Worm (Caenorhabditis elegans) whole organism, young adult: ENCODE data around the gene C33E10.8.
A peak's percentile ranks its signal among the peaks of the same experiment; 100 is the strongest.

Experiments
- C17E4.6 ChIP-seq: fragments of 200-800 bp; sonication (Bioruptor generic); IDR thresholded peaks from 2 replicates; pipeline ENCODE4 v1.3.6; 2022; ENCODE audit warnings: missing genetic modification reagents, missing genetic modification characterization, missing compliant biosample characterization
- F23B12.7 ChIP-seq: sonication (generic microtip); optimal IDR thresholded peaks from 2 replicates; lab custom pipeline; 2017; ENCODE audit warnings: missing genetic modification characterization, mild to moderate bottlenecking, missing compliant biosample characterization, antibody characterized with exemption, moderate library complexity; ENCODE audit not compliant: insufficient read depth
- Y79H2A.3 ChIP-seq: fragments of 200-800 bp; sonication (Bioruptor generic); conservative IDR thresholded peaks from 2 replicates; pipeline ENCODE4 v1.3.6; 2022; ENCODE audit warnings: missing genetic modification reagents, missing genetic modification characterization, missing compliant biosample characterization
- Y95B8A.8 ChIP-seq: fragments of 200-800 bp; sonication (Bioruptor generic); IDR thresholded peaks from 2 replicates; pipeline ENCODE4 v1.3.6; 2022; ENCODE audit warnings: missing genetic modification reagents, missing genetic modification characterization, missing compliant biosample characterization
- ZK185.1 ChIP-seq: sonication (generic microtip); optimal IDR thresholded peaks from 2 replicates; lab custom pipeline; 2016; ENCODE audit warnings: mild to moderate bottlenecking, missing genetic modification characterization, missing compliant biosample characterization; ENCODE audit not compliant: poor library complexity, severe bottlenecking
- akir-1 ChIP-seq: fragments of 200-800 bp; sonication (Bioruptor generic); optimal IDR thresholded peaks from 2 replicates; lab custom pipeline; 2018; ENCODE audit warnings: mild to moderate bottlenecking, missing genetic modification characterization, moderate library complexity, missing compliant biosample characterization
- aptf-3 ChIP-seq: fragments of 200-800 bp; sonication (Bioruptor generic); IDR thresholded peaks from 2 replicates; pipeline ENCODE4 v1.3.6; 2022; ENCODE audit warnings: missing genetic modification characterization, missing compliant biosample characterization
- attf-3 ChIP-seq: fragments of 200-800 bp; sonication (Bioruptor generic); conservative IDR thresholded peaks from 2 replicates; pipeline ENCODE4 v1.3.6; 2022; ENCODE audit warnings: missing genetic modification reagents, missing genetic modification characterization, missing compliant biosample characterization
- attf-5 ChIP-seq: fragments of 200-800 bp; sonication (Bioruptor generic); optimal IDR thresholded peaks from 2 replicates; lab custom pipeline; 2018; ENCODE audit warnings: mild to moderate bottlenecking, missing genetic modification characterization, missing compliant biosample characterization
- ceh-100 ChIP-seq: fragments of 200-800 bp; sonication (Bioruptor generic); IDR thresholded peaks from 2 replicates; pipeline ENCODE4 v1.3.6; 2022; ENCODE audit warnings: missing genetic modification reagents, missing genetic modification characterization, missing compliant biosample characterization
- ceh-27 ChIP-seq: fragments of 200-800 bp; sonication (Bioruptor generic); optimal IDR thresholded peaks from 2 replicates; lab custom pipeline; 2018; ENCODE audit warnings: mild to moderate bottlenecking, missing genetic modification characterization, moderate library complexity, missing compliant biosample characterization
- dox-1 ChIP-seq: fragments of 200-800 bp; sonication (Bioruptor generic); IDR thresholded peaks from 2 replicates; pipeline ENCODE4 v1.3.6; 2022; ENCODE audit warnings: missing genetic modification reagents, missing genetic modification characterization, missing compliant biosample characterization
- dpff-1 ChIP-seq: sonication (generic microtip); optimal IDR thresholded peaks from 2 replicates; lab custom pipeline; 2017; ENCODE audit warnings: mild to moderate bottlenecking, missing genetic modification characterization, missing compliant biosample characterization
- egrh-3 ChIP-seq: fragments of 200-800 bp; sonication (Bioruptor generic); IDR thresholded peaks from 2 replicates; pipeline ENCODE4 v1.3.6; 2022; ENCODE audit warnings: missing genetic modification reagents, missing genetic modification characterization, missing compliant biosample characterization
- ekl-4 ChIP-seq: fragments of 200-800 bp; sonication (Bioruptor generic); IDR thresholded peaks from 2 replicates; pipeline ENCODE4 v1.3.6; 2022; ENCODE audit warnings: missing genetic modification reagents, missing genetic modification characterization, missing compliant biosample characterization
- ets-4 ChIP-seq: fragments of 200-800 bp; sonication (Bioruptor generic); optimal IDR thresholded peaks from 2 replicates; lab custom pipeline; 2018; ENCODE audit warnings: mild to moderate bottlenecking, missing genetic modification characterization, missing compliant biosample characterization
- hlh-26 ChIP-seq: fragments of 200-800 bp; sonication (Bioruptor generic); conservative IDR thresholded peaks from 2 replicates; pipeline ENCODE4 v1.3.6; 2022; ENCODE audit warnings: missing genetic modification reagents, missing genetic modification characterization, missing compliant biosample characterization
- hmg-1.2 ChIP-seq: fragments of 200-800 bp; sonication (Bioruptor generic); IDR thresholded peaks from 2 replicates; pipeline ENCODE4 v1.3.6; 2022; ENCODE audit warnings: missing genetic modification reagents, missing genetic modification characterization, missing compliant biosample characterization
- let-607 ChIP-seq, 2 experiments: fragments of 200-800 bp in 1 of 2; sonication (Bioruptor generic) in 1 of 2; sonication (generic microtip) in 1 of 2; optimal IDR thresholded peaks; 2 replicates each; lab custom pipeline; 2016 to 2018; ENCODE audit warnings: mild to moderate bottlenecking in 2 of 2, missing compliant biosample characterization in 2 of 2, missing genetic modification characterization in 2 of 2, moderate library complexity in 2 of 2, missing genotype in 1 of 2
- lin-26 ChIP-seq: fragments of 200-800 bp; sonication (Bioruptor generic); IDR thresholded peaks from 2 replicates; pipeline ENCODE4 v1.3.6; 2022; ENCODE audit warnings: missing genetic modification reagents, missing genetic modification characterization, missing compliant biosample characterization
- lin-35 ChIP-seq, 3 experiments: fragments of 150-350 bp in 2 of 3; sonication (generic microtip) in 1 of 3; optimal IDR thresholded peaks; 2 replicates each; lab custom pipeline; 2014 to 2018; ENCODE audit warnings: missing biosample characterization in 3 of 3, missing genetic modification characterization in 3 of 3, missing genetic modification reagents in 3 of 3
- lin-54 ChIP-seq: fragments of 200-800 bp; sonication (Bioruptor generic); optimal IDR thresholded peaks from 2 replicates; lab custom pipeline; 2018; ENCODE audit warnings: mild to moderate bottlenecking, missing genetic modification characterization, missing compliant biosample characterization
- lir-1 ChIP-seq: fragments of 200-800 bp; sonication (Bioruptor generic); conservative IDR thresholded peaks from 2 replicates; pipeline ENCODE4 v1.3.6; 2022; ENCODE audit warnings: missing genetic modification reagents, missing genetic modification characterization, missing compliant biosample characterization
- lsy-27 ChIP-seq: sonication (generic microtip); optimal IDR thresholded peaks from 2 replicates; lab custom pipeline; 2017; ENCODE audit warnings: missing genetic modification characterization, mild to moderate bottlenecking, missing compliant biosample characterization, antibody characterized with exemption, missing genotype, borderline replicate concordance; ENCODE audit not compliant: insufficient read depth
- madf-10 ChIP-seq: sonication (generic microtip); optimal IDR thresholded peaks from 2 replicates; lab custom pipeline; 2016; ENCODE audit warnings: mild to moderate bottlenecking, missing genetic modification characterization, missing compliant biosample characterization
- mcd-1 ChIP-seq: fragments of 200-800 bp; sonication (Bioruptor generic); IDR thresholded peaks from 2 replicates; pipeline ENCODE4 v1.3.6; 2022; ENCODE audit warnings: missing genetic modification reagents, missing genetic modification characterization, missing compliant biosample characterization
- mes-4 ChIP-seq: sonication (generic microtip); optimal IDR thresholded peaks from 2 replicates; lab custom pipeline; 2016; ENCODE audit warnings: missing genotype, missing genetic modification characterization, missing compliant biosample characterization
- nhr-179 ChIP-seq: sonication (generic microtip); optimal IDR thresholded peaks from 2 replicates; lab custom pipeline; 2016; ENCODE audit warnings: mild to moderate bottlenecking, missing genetic modification characterization, missing compliant biosample characterization
- pha-4 ChIP-seq: fragments of 150-350 bp; sonication (generic microtip); optimal IDR thresholded peaks from 2 replicates; lab custom pipeline; 2014; ENCODE audit warnings: missing biosample characterization, missing genetic modification reagents, missing genetic modification characterization
- rcor-1 ChIP-seq: fragments of 200-800 bp; sonication (Bioruptor generic); IDR thresholded peaks from 2 replicates; pipeline ENCODE4 v1.3.6; 2022; ENCODE audit warnings: missing genetic modification reagents, missing genetic modification characterization, missing compliant biosample characterization
- snpc-4 ChIP-seq, 5 experiments: fragments of 150-350 bp in 1 of 5; sonication (generic microtip) in 4 of 5; optimal IDR thresholded peaks; 2 replicates each; lab custom pipeline; 2014 to 2018; ENCODE audit warnings: missing genetic modification characterization in 5 of 5, missing biosample characterization in 3 of 5, antibody characterized with exemption in 2 of 5, mild to moderate bottlenecking in 2 of 5, missing compliant biosample characterization in 2 of 5, missing genotype in 2 of 5, moderate library complexity in 2 of 5, missing genetic modification reagents in 1 of 5
- somi-1 ChIP-seq: fragments of 200-800 bp; sonication (Bioruptor generic); optimal IDR thresholded peaks from 2 replicates; lab custom pipeline; 2018; ENCODE audit warnings: mild to moderate bottlenecking, missing genetic modification characterization, missing compliant biosample characterization
- sptf-2 ChIP-seq: fragments of 200-800 bp; sonication (Bioruptor generic); optimal IDR thresholded peaks from 2 replicates; lab custom pipeline; 2018; ENCODE audit warnings: mild to moderate bottlenecking, missing genetic modification characterization, missing compliant biosample characterization
- unc-130 ChIP-seq: sonication (generic microtip); optimal IDR thresholded peaks from 2 replicates; lab custom pipeline; 2016; ENCODE audit warnings: missing genetic modification reagents, missing genetic modification characterization, missing compliant biosample characterization
- zim-3 ChIP-seq: sonication (generic microtip); optimal IDR thresholded peaks from 2 replicates; lab custom pipeline; 2017; ENCODE audit warnings: mild to moderate bottlenecking, missing genetic modification characterization, moderate library complexity, missing compliant biosample characterization
- ztf-3 ChIP-seq: fragments of 200-800 bp; sonication (Bioruptor generic); optimal IDR thresholded peaks from 2 replicates; lab custom pipeline; 2018; ENCODE audit warnings: mild to moderate bottlenecking, missing genetic modification characterization, missing compliant biosample characterization

C33E10.8 gene

DNA sequence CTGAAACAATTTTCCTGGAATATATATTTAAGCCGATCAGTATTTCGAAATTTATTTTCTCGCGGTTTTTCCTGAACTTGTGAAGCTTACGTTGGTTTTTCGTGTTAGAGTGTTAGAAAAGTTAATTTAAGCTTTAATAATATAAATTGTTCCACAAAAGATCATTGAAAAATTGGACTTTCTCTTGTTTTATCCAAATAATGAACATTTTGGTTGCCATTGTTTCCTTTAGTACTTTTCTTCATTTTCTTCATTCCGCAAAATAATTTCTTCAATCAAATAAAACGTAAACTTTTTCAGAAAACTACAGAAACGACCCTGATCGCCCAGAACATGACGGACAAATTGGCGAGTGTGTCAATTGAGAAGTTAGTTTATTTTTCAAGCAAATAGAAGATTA lies 7.8 kb upstream of the C33E10.8 start, which contains the start of gene fbxa-120:
Gene fbxa-120 (plus strand): TSS at position 301 of the 400 bp plus-strand sequence.
- TF ChIP-seq mcd-1 (GFP tag; lab: Robert Waterston, UW) (no peak), egrh-3 (GFP tag; lab: Robert Waterston, UW) (no peak), ceh-27 (GFP tag; lab: Kevin White, UChicago) (no peak), hlh-26 (no peak), ets-4 (GFP tag; lab: Kevin White, UChicago) (no peak), sptf-2 (no peak), C17E4.6 (GFP tag; lab: Robert Waterston, UW) (no peak), rcor-1 (GFP tag; lab: Robert Waterston, UW) (no peak), lin-35 (GFP tag; optimal IDR thresholded peaks at IDR 0.05; lab: Kevin White, UChicago) (no peak), unc-130 (no peak), mes-4 (no peak), ztf-3 (GFP tag; lab: Kevin White, UChicago) (no peak), attf-5 (no peak), dpff-1 (tag; lab: Kevin White, UChicago) (no peak), lin-54 (GFP tag; lab: Kevin White, UChicago) (no peak), F23B12.7 (no peak), attf-3 (no peak), dox-1 (no peak), lin-26 (GFP tag; lab: Robert Waterston, UW) (no peak), let-607 (tag; optimal IDR thresholded peaks at IDR 0.05; lab: Kevin White, UChicago) (no peak)

DNA sequence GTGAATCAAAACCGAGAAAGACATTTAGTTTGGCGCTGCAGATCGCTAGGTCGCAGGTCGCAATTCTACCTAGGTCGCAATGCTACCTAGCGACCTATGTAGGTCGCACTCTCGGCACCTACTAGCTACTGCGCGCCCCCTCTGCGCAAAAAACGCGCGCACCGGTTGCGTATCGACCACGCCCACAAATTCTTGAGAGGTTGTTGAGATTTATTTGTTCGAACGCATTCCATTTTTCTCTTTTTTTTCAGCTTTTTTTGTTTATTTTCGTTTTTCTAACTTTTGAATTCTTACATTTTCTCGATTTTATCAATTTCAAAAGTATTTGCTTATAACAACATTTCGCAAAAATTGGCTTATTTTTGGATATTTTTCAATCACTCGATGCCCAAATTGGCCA lies 7.3 kb upstream of the C33E10.8 start, which contains the start of gene C33E10.10:
Gene C33E10.10 (minus strand): TSS at position 101 of the 400 bp plus-strand sequence.
- TF ChIP-seq aptf-3 (GFP tag; lab: Robert Waterston, UW) (no peak), madf-10 (tag; lab: Kevin White, UChicago) (no peak), ekl-4 (GFP tag; lab: Robert Waterston, UW) (no peak), ZK185.1 (tag; lab: Kevin White, UChicago) (no peak)

DNA sequence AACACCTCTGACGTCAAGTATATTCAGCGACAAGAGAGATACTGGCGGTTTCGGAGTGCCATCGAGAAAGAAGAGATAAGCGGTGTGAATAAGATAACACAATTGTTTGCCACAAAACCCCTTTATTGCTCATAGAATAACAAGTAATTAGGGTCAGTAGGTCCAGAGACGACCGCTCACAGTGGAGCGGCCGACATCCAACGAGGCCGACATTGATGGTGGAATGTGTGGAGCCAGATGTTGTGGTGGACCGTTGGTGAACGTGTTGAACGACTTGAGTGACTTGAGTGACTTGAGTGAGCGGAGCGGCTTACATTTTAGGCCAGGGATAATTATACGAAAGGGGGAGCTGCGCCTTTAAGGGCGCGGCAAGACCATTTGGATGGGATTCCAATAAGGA lies 6.1 kb upstream of the C33E10.8 start:
- TF ChIP-seq Y79H2A.3 (GFP tag; lab: Robert Waterston, UW) (no peak), snpc-4 (GFP tag; optimal IDR thresholded peaks at IDR 0.05; lab: Kevin White, UChicago) (no peak), snpc-4 (tag; optimal IDR thresholded peaks at IDR 0.05; lab: Kevin White, UChicago) (peak in 2 of 4 experiments; percentile 88 to 90), hmg-1.2 (GFP tag; lab: Robert Waterston, UW) (peak; percentile 32; the same call in 1 of the 2 replicates)

DNA sequence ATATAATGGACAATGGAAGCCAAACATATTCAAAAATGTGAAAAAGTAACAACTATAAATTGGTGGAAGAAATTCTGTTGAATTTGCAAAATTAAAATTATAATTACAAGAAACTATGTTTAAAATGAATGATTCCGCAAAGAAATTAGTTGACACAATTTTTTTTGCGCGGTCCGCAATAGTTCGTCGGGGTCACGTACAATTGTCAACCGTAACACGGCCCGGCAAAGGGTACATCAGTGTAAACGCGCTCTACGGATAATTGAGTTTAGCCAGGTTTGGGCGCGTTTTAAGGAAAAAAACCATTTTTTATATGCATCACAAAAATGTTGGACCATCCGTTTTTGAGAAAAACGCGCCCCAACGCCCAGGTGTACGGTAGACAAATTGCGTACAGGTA lies 2.8 kb upstream of the C33E10.8 start:
- TF ChIP-seq ceh-100 = no peak
- TF ChIP-seq mes-4 = no peak
- no peak for TF ChIP-seq snpc-4 (GFP tag; optimal IDR thresholded peaks at IDR 0.05; lab: Kevin White, UChicago)
- no peak for TF ChIP-seq snpc-4 (tag; optimal IDR thresholded peaks at IDR 0.05; lab: Kevin White, UChicago)
- no peak for TF ChIP-seq lsy-27 (tag; lab: Kevin White, UChicago)
- peak; percentile 21; the same call in 1 of the 2 replicates for TF ChIP-seq hmg-1.2 (GFP tag; lab: Robert Waterston, UW)
- TF ChIP-seq Y95B8A.8 (GFP tag; lab: Robert Waterston, UW) = no peak
- TF ChIP-seq mcd-1 (GFP tag; lab: Robert Waterston, UW) = peak; percentile 69
- no peak for TF ChIP-seq let-607 (tag; optimal IDR thresholded peaks at IDR 0.05; lab: Kevin White, UChicago)
- TF ChIP-seq pha-4 (tag; lab: Kevin White, UChicago) = no peak
- no peak for TF ChIP-seq lir-1 (GFP tag; lab: Robert Waterston, UW)
- TF ChIP-seq nhr-179 (tag; lab: Kevin White, UChicago) = no peak
- TF ChIP-seq zim-3 (tag; lab: Kevin White, UChicago) = no peak
- TF ChIP-seq somi-1 (GFP tag; lab: Kevin White, UChicago) = no peak
- TF ChIP-seq akir-1 (GFP tag; lab: Kevin White, UChicago) = no peak
